Worm (Caenorhabditis elegans) whole organism, L4 larva: ENCODE data around the gene ZK84.1.
"Not testable (repeated sequence)": the region's sequence is repeated elsewhere in the genome, so short reads cannot be mapped to it uniquely, and the experiment has no call there.

ENCODE experiments used
- D1046.2 ChIP-seq: fragments of 200-800 bp; sonication (Bioruptor generic); IDR thresholded peaks from 2 replicates; pipeline ENCODE4 v1.3.6; 2022; ENCODE audit warnings: missing genetic modification characterization, missing compliant biosample characterization
- F10B5.3 ChIP-seq: sonication (generic microtip); optimal IDR thresholded peaks from 2 replicates; lab custom pipeline; 2016; ENCODE audit warnings: mild to moderate bottlenecking, missing genetic modification characterization, missing compliant biosample characterization
- F37D6.2 ChIP-seq: sonication (generic microtip); optimal IDR thresholded peaks from 2 replicates; lab custom pipeline; 2016; ENCODE audit warnings: mild to moderate bottlenecking, missing genetic modification characterization, missing compliant biosample characterization
- F44E2.7 ChIP-seq: fragments of 200-800 bp; sonication (Bioruptor generic); IDR thresholded peaks from 2 replicates; pipeline ENCODE4 v2.1.2; 2022; ENCODE audit warnings: missing genetic modification characterization, missing compliant biosample characterization
- Y105C5A.15 ChIP-seq: fragments of 200-800 bp; sonication (Bioruptor generic); IDR thresholded peaks from 2 replicates; pipeline ENCODE4 v1.3.6; 2022; ENCODE audit warnings: missing genetic modification characterization, missing compliant biosample characterization
- Y48G9A.11 ChIP-seq: fragments of 200-800 bp; sonication (Bioruptor generic); IDR thresholded peaks from 2 replicates; pipeline ENCODE4 v1.3.6; 2022; ENCODE audit warnings: missing genetic modification reagents, missing genetic modification characterization, missing compliant biosample characterization
- ZK546.5 ChIP-seq, 2 experiments: sonication (generic microtip); optimal IDR thresholded peaks; 2 replicates each; lab custom pipeline; 2017; ENCODE audit warnings: missing biosample characterization in 2 of 2, missing genetic modification characterization in 2 of 2
- aha-1 ChIP-seq: fragments of 150-350 bp; peaks from one replicate; lab custom pipeline; 2014; ENCODE audit warnings: missing biosample characterization, missing genetic modification characterization
- ceh-20 ChIP-seq: fragments of 200-800 bp; sonication (Bioruptor generic); IDR thresholded peaks from 2 replicates; pipeline ENCODE4 v1.3.6; 2022; ENCODE audit warnings: missing genetic modification reagents, missing genetic modification characterization, missing compliant biosample characterization
- ceh-82 ChIP-seq: sonication (generic microtip); optimal IDR thresholded peaks from 2 replicates; lab custom pipeline; 2017; ENCODE audit warnings: missing biosample characterization, missing genetic modification characterization
- ctbp-1 ChIP-seq: fragments of 200-800 bp; sonication (Bioruptor generic); IDR thresholded peaks from 2 replicates; pipeline ENCODE4 v1.3.6; 2022; ENCODE audit warnings: missing genetic modification reagents, missing genetic modification characterization, missing compliant biosample characterization
- daf-19 ChIP-seq: fragments of 200-800 bp; sonication (Bioruptor generic); conservative IDR thresholded peaks from 2 replicates; pipeline ENCODE4 v1.3.6; 2022; ENCODE audit warnings: missing genetic modification characterization, missing compliant biosample characterization
- dpl-1 ChIP-seq: fragments of 150-350 bp; optimal IDR thresholded peaks from 2 replicates; lab custom pipeline; 2014; ENCODE audit warnings: missing biosample characterization, missing genetic modification reagents, missing genetic modification characterization
- fkh-10 ChIP-seq: fragments of 150-350 bp; optimal IDR thresholded peaks from 2 replicates; lab custom pipeline; 2014; ENCODE audit warnings: missing biosample characterization, missing genetic modification reagents, missing genetic modification characterization
- hmg-1.1 ChIP-seq: fragments of 200-800 bp; sonication (Bioruptor generic); IDR thresholded peaks from 2 replicates; pipeline ENCODE4 v1.3.6; 2022; ENCODE audit warnings: missing genetic modification reagents, missing genetic modification characterization, missing compliant biosample characterization
- lim-7 ChIP-seq: fragments of 200-800 bp; sonication (Bioruptor generic); IDR thresholded peaks from 2 replicates; pipeline ENCODE4 v1.3.6; 2022; ENCODE audit warnings: missing genetic modification characterization, missing compliant biosample characterization
- lin-13 ChIP-seq: fragments of 150-350 bp; optimal IDR thresholded peaks from 2 replicates; lab custom pipeline; 2014; ENCODE audit warnings: missing biosample characterization, missing genetic modification reagents, missing genetic modification characterization
- lin-29 ChIP-seq: fragments of 200-800 bp; sonication (Bioruptor generic); IDR thresholded peaks from 2 replicates; pipeline ENCODE4 v1.3.6; 2022; ENCODE audit warnings: missing genetic modification reagents, missing genetic modification characterization, missing compliant biosample characterization
- lsy-2 ChIP-seq, 2 experiments: fragments of 150-350 bp in 1 of 2; sonication (generic microtip) in 1 of 2; optimal IDR thresholded peaks; 2 replicates each; lab custom pipeline; 2014 to 2017; ENCODE audit warnings: missing biosample characterization in 2 of 2, missing genetic modification characterization in 2 of 2
- mep-1 ChIP-seq: fragments of 150-350 bp; sonication (generic microtip); optimal IDR thresholded peaks from 3 replicates; lab custom pipeline; 2014; ENCODE audit warnings: missing biosample characterization, missing genetic modification characterization
- mes-2 ChIP-seq: sonication (generic microtip); optimal IDR thresholded peaks from 2 replicates; lab custom pipeline; 2016; ENCODE audit warnings: missing genotype, mild to moderate bottlenecking, missing genetic modification characterization, missing compliant biosample characterization; ENCODE audit not compliant: poor library complexity, severe bottlenecking
- nhr-102 ChIP-seq: sonication (generic microtip); optimal IDR thresholded peaks from 2 replicates; lab custom pipeline; 2016; ENCODE audit warnings: mild to moderate bottlenecking, missing genetic modification characterization, moderate library complexity, missing compliant biosample characterization
- nhr-6 ChIP-seq: fragments of 150-350 bp; optimal IDR thresholded peaks from 2 replicates; lab custom pipeline; 2014; ENCODE audit warnings: missing biosample characterization, missing genetic modification characterization
- nhr-76 ChIP-seq: fragments of 150-350 bp; optimal IDR thresholded peaks from 2 replicates; lab custom pipeline; 2014; ENCODE audit warnings: missing biosample characterization, missing genetic modification characterization
- pha-4 ChIP-seq, 2 experiments: fragments of 150-350 bp in 1 of 2; fragments of 200-800 bp in 1 of 2; sonication (Bioruptor generic) in 1 of 2; IDR thresholded peaks in 1 of 2; optimal IDR thresholded peaks in 1 of 2; 2 replicates each; pipeline versions ENCODE4 v1.3.6 to Lab custom; 2014 to 2022; ENCODE audit warnings: missing genetic modification characterization in 2 of 2, missing genetic modification reagents in 2 of 2, missing biosample characterization in 1 of 2, missing compliant biosample characterization in 1 of 2
- pqm-1 ChIP-seq: sonication (generic microtip); optimal IDR thresholded peaks from 2 replicates; lab custom pipeline; 2017; ENCODE audit warnings: missing biosample characterization, missing genetic modification characterization
- rbr-2 ChIP-seq: sonication (generic microtip); optimal IDR thresholded peaks from 2 replicates; lab custom pipeline; 2016; ENCODE audit warnings: missing genotype, missing genetic modification characterization, missing compliant biosample characterization
- saeg-2 ChIP-seq: fragments of 200-800 bp; sonication (Bioruptor generic); IDR thresholded peaks from 2 replicates; pipeline ENCODE4 v1.3.6; 2022; ENCODE audit warnings: missing genetic modification reagents, missing genetic modification characterization, missing compliant biosample characterization
- set-16 ChIP-seq: fragments of 200-800 bp; sonication (Bioruptor generic); IDR thresholded peaks from 2 replicates; pipeline ENCODE4 v1.3.6; 2022; ENCODE audit warnings: missing genetic modification reagents, missing genetic modification characterization, missing compliant biosample characterization
- skn-1 ChIP-seq: fragments of 150-350 bp; optimal IDR thresholded peaks from 2 replicates; lab custom pipeline; 2014; ENCODE audit warnings: missing biosample characterization, missing genetic modification characterization
- snpc-4 ChIP-seq: fragments of 150-350 bp; optimal IDR thresholded peaks from 2 replicates; lab custom pipeline; 2014; ENCODE audit warnings: missing biosample characterization, missing genetic modification characterization
- spr-1 ChIP-seq: sonication (generic microtip); optimal IDR thresholded peaks from 2 replicates; lab custom pipeline; 2016; ENCODE audit warnings: mild to moderate bottlenecking, missing genetic modification characterization, missing compliant biosample characterization
- spr-3 ChIP-seq: fragments of 200-800 bp; sonication (Bioruptor generic); optimal IDR thresholded peaks from 2 replicates; lab custom pipeline; 2018; ENCODE audit warnings: mild to moderate bottlenecking, missing genetic modification characterization, missing compliant biosample characterization
- unc-62 ChIP-seq, 3 experiments: fragments of 150-350 bp in 1 of 3; sonication (generic microtip); optimal IDR thresholded peaks in 2 of 3; peaks in 1 of 3; 1 replicate in 1 of 3; 2 replicates in 2 of 3; lab custom pipeline; 2014 to 2017; ENCODE audit warnings: missing biosample characterization in 3 of 3, missing genetic modification characterization in 3 of 3, missing genetic modification reagents in 3 of 3, missing genotype in 1 of 3
- vab-7 ChIP-seq: fragments of 200-800 bp; sonication (Bioruptor generic); IDR thresholded peaks from 2 replicates; pipeline ENCODE4 v1.3.6; 2022; ENCODE audit warnings: missing genetic modification reagents, missing genetic modification characterization, missing compliant biosample characterization
- zip-2 ChIP-seq: fragments of 150-350 bp; optimal IDR thresholded peaks from 2 replicates; lab custom pipeline; 2014; ENCODE audit warnings: missing biosample characterization, missing genetic modification characterization

Gene ZK84.1

DNA sequence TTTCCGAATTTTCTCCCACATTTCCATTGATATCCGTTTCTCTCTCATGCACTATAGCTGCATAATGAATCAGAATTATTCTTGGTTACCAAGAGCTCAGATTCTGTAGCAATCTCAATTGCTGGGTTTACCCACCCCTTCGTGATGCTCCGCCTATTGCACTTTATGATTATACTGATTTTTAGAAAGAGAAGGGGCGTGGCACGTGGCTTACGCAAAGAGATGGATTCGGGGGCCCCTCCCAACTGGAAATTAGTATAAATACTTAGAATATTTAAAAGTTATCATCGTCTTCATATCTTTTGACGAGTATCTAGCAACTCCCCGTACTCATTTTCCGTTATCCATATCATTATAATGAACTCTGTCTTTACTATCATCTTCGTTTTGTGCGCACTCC, 20.3 kb upstream of the ZK84.1 start, which contains the start of gene ins-6:
TSS of gene ins-6 (plus strand) at position 301 of the 400 bp plus-strand sequence.
- no peak for TF ChIP-seq F10B5.3 (tag; lab: Kevin White, UChicago)
- TF ChIP-seq nhr-102 (tag; lab: Kevin White, UChicago) = no peak
- TF ChIP-seq Y48G9A.11 (GFP tag; lab: Robert Waterston, UW) = no peak
- no peak for TF ChIP-seq nhr-76 (tag; lab: Kevin White, UChicago)
- no peak for TF ChIP-seq F37D6.2 (tag; lab: Kevin White, UChicago)
- TF ChIP-seq nhr-6 (tag; lab: Kevin White, UChicago) = no peak
- no peak for TF ChIP-seq lin-29
- TF ChIP-seq saeg-2 (GFP tag; lab: Robert Waterston, UW) = no peak
- TF ChIP-seq mep-1 (tag; lab: Kevin White, UChicago) = no peak
- TF ChIP-seq mes-2 = no peak

DNA sequence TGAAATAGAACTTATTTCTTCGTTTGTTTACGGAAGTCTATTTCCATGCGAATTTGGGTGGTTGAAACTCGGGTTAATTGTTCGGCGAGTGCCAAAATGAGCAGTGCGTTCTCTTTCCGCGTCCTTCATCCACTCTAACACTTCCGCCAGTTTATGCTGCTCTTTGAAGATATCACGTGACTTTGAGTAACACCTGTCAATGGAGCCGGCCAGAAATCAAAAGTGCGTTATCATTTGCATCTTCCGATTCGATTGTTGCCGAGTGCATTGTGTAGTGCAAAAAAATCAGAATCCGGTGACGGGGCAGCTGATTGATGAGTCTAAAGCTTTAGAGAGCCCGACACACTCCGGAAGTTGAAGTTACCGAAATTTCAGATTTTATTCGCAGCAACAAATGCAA, 19.4 kb upstream of the ZK84.1 start:
- TF ChIP-seq pqm-1 (tag; lab: Kevin White, UChicago) (no peak), unc-62 (GFP tag; optimal IDR thresholded peaks at IDR 0.05 in 1 of 2; lab: Kevin White, UChicago) (peak in 1 of 2 experiments; percentile 93), unc-62 (tag; optimal IDR thresholded peaks at IDR 0.05; lab: Kevin White, UChicago) (no peak), ZK546.5 (tag; optimal IDR thresholded peaks at IDR 0.05; lab: Kevin White, UChicago) (no peak)

DNA sequence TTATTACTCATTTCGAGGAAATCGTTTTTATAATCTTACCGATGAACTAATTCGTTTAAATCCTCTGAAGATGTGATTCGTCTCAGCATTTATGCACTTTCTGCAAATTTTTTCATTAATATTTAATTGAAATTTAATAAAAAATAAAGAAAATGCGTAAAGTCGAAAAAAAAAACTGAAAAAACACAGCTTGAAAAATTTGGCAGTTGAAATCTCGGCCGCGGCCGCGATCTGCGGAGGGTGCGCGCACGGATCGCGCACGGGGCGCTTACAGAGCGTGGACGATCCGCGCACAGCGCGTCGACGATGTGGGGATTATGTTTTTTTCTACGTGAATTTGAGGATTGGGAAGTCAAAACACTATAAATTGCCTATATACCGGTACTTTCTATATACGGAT, 11.6 kb upstream of the ZK84.1 start, which contains the start of gene ZK84.4:
TSS of gene ZK84.4 (minus strand) at position 101 of the 400 bp plus-strand sequence.
- peak; percentile 47; the same call in 1 of the 2 replicates for TF ChIP-seq set-16 (GFP tag; lab: Robert Waterston, UW)

DNA sequence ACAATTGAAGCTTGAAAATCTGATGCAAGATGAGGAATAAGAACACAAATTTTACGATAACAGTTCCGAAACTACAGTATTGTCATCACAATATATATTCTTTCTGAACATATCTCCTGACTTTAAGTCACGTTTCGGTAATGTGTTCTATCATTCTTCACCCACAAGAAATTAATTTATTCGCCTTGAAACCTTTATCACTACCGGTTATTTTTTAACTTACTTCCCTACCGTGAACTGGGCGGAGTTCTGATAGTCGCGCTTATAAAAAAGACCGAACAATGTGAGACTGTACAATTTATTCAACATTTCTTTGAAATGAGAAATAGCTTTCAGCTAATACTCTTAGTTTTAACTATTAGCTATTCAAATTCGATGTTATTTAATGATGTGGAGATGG, 9.9 kb upstream of the ZK84.1 start, which contains the start of gene ins-20:
TSS of gene ins-20 (plus strand) at position 301 of the 400 bp plus-strand sequence.
- TF ChIP-seq ceh-82 (tag; lab: Kevin White, UChicago) (no peak), aha-1 (no peak), ctbp-1 (no peak), lim-7 (GFP tag; lab: Robert Waterston, UW) (no peak), skn-1 (tag; lab: Kevin White, UChicago) (no peak), fkh-10 (GFP tag; lab: Kevin White, UChicago) (no peak), lsy-2 (tag; optimal IDR thresholded peaks at IDR 0.05; lab: Kevin White, UChicago) (no peak), spr-3 (GFP tag; lab: Kevin White, UChicago) (no peak), vab-7 (GFP tag; lab: Robert Waterston, UW) (no peak), daf-19 (GFP tag; lab: Robert Waterston, UW) (no peak)

DNA sequence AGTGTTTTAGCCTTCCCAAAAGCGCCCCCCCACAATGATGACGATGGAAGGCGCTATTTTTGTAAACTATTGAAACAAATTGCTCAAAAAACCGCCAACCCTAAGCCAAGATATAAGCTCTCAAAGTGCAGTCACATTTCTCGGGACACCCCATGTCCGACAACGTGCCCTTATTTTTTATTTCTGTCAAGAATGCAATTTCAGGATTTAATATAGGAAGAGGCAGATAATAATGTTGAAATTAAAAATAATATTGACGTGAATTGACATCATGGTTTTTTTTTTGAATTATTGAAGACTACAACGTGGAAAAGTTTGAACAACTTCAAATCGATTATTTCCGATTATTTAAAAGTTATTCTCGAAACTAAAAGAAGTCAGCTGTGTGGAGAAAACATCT, 6.4 kb upstream of the ZK84.1 start, which contains the start of gene ZK84.2:
TSS of gene ZK84.2 (plus strand) at position 301 of the 400 bp plus-strand sequence.
- not testable (repeated sequence) for TF ChIP-seq snpc-4 (tag; lab: Kevin White, UChicago); F44E2.7 (GFP tag; lab: Robert Waterston, UW); rbr-2 (tag; lab: Kevin White, UChicago)

DNA sequence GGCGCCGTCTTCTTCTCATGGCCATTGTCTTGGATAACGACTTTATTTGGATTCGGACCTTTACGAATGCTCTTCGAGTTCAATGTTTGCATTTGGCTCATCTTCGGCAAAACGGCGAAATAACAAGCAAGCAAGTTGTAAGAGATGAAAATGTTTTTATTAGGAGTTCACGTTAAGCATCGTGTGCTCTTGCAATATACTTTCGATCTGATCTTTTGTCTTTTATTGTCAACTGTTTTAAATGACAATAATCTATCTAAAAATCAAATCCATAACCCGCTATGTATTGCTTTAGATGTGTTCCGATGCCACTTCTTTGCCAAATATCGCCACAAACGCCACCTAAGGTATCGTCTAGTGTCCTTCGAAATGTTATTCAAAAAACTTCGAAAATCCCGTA, 4.0 kb upstream of the ZK84.1 start, which contains the start of gene ZK84.5:
TSS of gene ZK84.5 (minus strand) at position 101 of the 400 bp plus-strand sequence.
- TF ChIP-seq ceh-20 (no peak), nhr-76 (tag; lab: Kevin White, UChicago) (no peak), D1046.2 (no peak), zip-2 (no peak)
- TF ChIP-seq, all 104 proteins: peak for 0

DNA sequence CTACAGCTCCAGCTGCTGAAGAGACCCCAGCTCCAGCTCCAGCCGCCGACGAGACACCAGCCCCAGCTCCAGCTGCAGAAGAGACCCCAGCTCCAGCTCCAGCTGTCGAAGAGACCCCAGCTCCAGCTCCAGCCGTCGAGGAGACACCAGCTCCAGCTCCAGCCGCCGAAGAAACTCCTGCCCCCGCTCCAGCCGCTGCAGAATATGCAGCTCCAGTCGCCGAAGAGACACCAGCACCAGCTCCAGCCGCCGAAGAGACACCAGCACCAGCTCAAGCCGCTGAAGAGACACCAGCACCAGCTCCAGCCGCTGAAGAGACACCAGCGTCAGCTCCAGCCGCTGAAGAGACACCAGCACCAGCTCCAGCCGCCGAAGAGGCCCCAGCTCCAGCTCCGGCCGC, 2.1 kb downstream of the ZK84.1 start:
- TF ChIP-seq nhr-6 (tag; lab: Kevin White, UChicago) (no peak), hmg-1.1 (no peak), spr-1 (no peak), F37D6.2 (tag; lab: Kevin White, UChicago) (no peak), lim-7 (GFP tag; lab: Robert Waterston, UW) (no peak), set-16 (GFP tag; lab: Robert Waterston, UW) (peak; percentile 98), Y105C5A.15 (no peak), pha-4 (GFP tag; IDR thresholded peaks at IDR 0.05; lab: Robert Waterston, UW) (peak; percentile 86; the same call in 1 of the 2 replicates), pha-4 (tag; optimal IDR thresholded peaks at IDR 0.05; lab: Kevin White, UChicago) (no peak), dpl-1 (GFP tag; lab: Kevin White, UChicago) (no peak), lin-13 (no peak)
